Fruit fly (Drosophila melanogaster): ENCODE results near the gene CG5355.

Gene CG5355

dm6 chr2L:10386208-10386805 is 27.0 kb downstream of the CG5355 start, which contains the start of the genes Cdk1 and mRpS7 (continued):
- TF ChIP-seq CG3032 (tag; optimal IDR thresholded peaks at IDR 0.05) (peak; percentile 71), CG6163 (GFP tag; IDR thresholded peaks at IDR 0.05) (no peak), ss (GFP tag; optimal IDR thresholded peaks at IDR 0.05) (peak in 1 of 2 experiments; percentile 68), dac (GFP tag; optimal IDR thresholded peaks at IDR 0.05) (peak; percentile 28), esn (GFP tag; optimal IDR thresholded peaks at IDR 0.05) (peak; percentile 77), svp (GFP tag) (no peak), CG11902 (GFP tag; optimal IDR thresholded peaks at IDR 0.05) (peak; percentile 56), CG6792 (GFP tag; optimal IDR thresholded peaks at IDR 0.05) (peak; percentile 53), CG4318 (GFP tag; optimal IDR thresholded peaks at IDR 0.05) (peak; percentile 57), CG31627 (GFP tag; optimal IDR thresholded peaks at IDR 0.05) (peak; percentile 74), Smox (GFP tag; optimal IDR thresholded peaks at IDR 0.05) (peak; percentile 74), Eip93F (GFP tag; optimal IDR thresholded peaks at IDR 0.05) (no peak)

- TF ChIP-seq Eip93F (GFP tag; optimal IDR thresholded peaks at IDR 0.05) (peak; percentile 81), CG34406 (GFP tag; optimal IDR thresholded peaks at IDR 0.05) (peak; percentile 73), Met (GFP tag; optimal IDR thresholded peaks at IDR 0.05) (peak; percentile 80), Hr4 (GFP tag; optimal IDR thresholded peaks at IDR 0.05) (peak; percentile 54), CG11294 (GFP tag; IDR thresholded peaks at IDR 0.05) (no peak), CG31627 (GFP tag; optimal IDR thresholded peaks at IDR 0.05) (peak; percentile 59), dac (GFP tag; optimal IDR thresholded peaks at IDR 0.05) (no peak), CG9139 (GFP tag; optimal IDR thresholded peaks at IDR 0.05) (no peak), CG6854 (GFP tag; optimal IDR thresholded peaks at IDR 0.05) (no peak), CG7368 (GFP tag; optimal IDR thresholded peaks at IDR 0.05) (peak; percentile 51), CG8319 (GFP tag; optimal IDR thresholded peaks at IDR 0.05) (peak; percentile 36), vri (GFP tag; optimal IDR thresholded peaks at IDR 0.05) (no peak), CG16779 (tag; optimal IDR thresholded peaks at IDR 0.05) (no peak), cyc (GFP tag; optimal IDR thresholded peaks at IDR 0.05) (peak; percentile 64), CG3032 (tag; optimal IDR thresholded peaks at IDR 0.05) (peak; percentile 39), svp (GFP tag) (no peak), CG11902 (GFP tag; optimal IDR thresholded peaks at IDR 0.05) (peak; percentile 14), Sox14 (GFP tag; optimal IDR thresholded peaks at IDR 0.05) (peak; percentile 63), Lpt (GFP tag; optimal IDR thresholded peaks at IDR 0.05) (no peak), achi (GFP tag; optimal IDR thresholded peaks at IDR 0.05) (no peak), CG4318 (GFP tag; optimal IDR thresholded peaks at IDR 0.05) (no peak), CG11762 (GFP tag; optimal IDR thresholded peaks at IDR 0.05; ENCODE audit: insufficient read depth) (peak; percentile 34), acj6 (GFP tag; optimal IDR thresholded peaks at IDR 0.05) (peak; percentile 60), esn (GFP tag; optimal IDR thresholded peaks at IDR 0.05) (peak; percentile 81), CG15336 (GFP tag; IDR thresholded peaks at IDR 0.05) (peak; percentile 67), Smox (GFP tag; optimal IDR thresholded peaks at IDR 0.05) (no peak), OdsH (GFP tag; optimal IDR thresholded peaks at IDR 0.05) (peak; percentile 55), CG6792 (GFP tag; optimal IDR thresholded peaks at IDR 0.05) (peak; percentile 69), CG6808 (GFP tag; optimal IDR thresholded peaks at IDR 0.05) (no peak), CG6276 (GFP tag; optimal IDR thresholded peaks at IDR 0.05) (no peak), fd85E (GFP tag; optimal IDR thresholded peaks at IDR 0.05) (no peak), CG10669 (GFP tag; optimal IDR thresholded peaks at IDR 0.05) (peak; percentile 51), CG1621 (tag; optimal IDR thresholded peaks at IDR 0.05) (no peak), dsx (GFP tag; optimal IDR thresholded peaks at IDR 0.05; ENCODE audit: poor library complexity, severe bottlenecking) (peak; percentile 29), Sox102F (GFP tag; optimal IDR thresholded peaks at IDR 0.05) (no peak), net (GFP tag; optimal IDR thresholded peaks at IDR 0.05) (no peak), Blimp-1 (GFP tag; optimal IDR thresholded peaks at IDR 0.05) (no peak), eg (GFP tag; IDR thresholded peaks at IDR 0.05) (no peak), Ets96B (tag; optimal IDR thresholded peaks at IDR 0.05) (peak; percentile 62), Ets21C (GFP tag; optimal IDR thresholded peaks at IDR 0.05) (peak; percentile 37), Eip75B (GFP tag; optimal IDR thresholded peaks at IDR 0.05) (peak; percentile 72), CG8632 (GFP tag; optimal IDR thresholded peaks at IDR 0.05) (peak; percentile 69), CG10631 (GFP tag; optimal IDR thresholded peaks at IDR 0.05) (peak; percentile 43), Gug (GFP tag; IDR thresholded peaks at IDR 0.05) (no peak; the same call in 1 of the 2 replicates), salr (GFP tag; optimal IDR thresholded peaks at IDR 0.05) (no peak)
Measured at dm6 chr2L:10381890-10382450, 31.3 kb downstream of the CG5355 start, which contains the start of gene CG5096. Gene CG5096, plus strand, starts transcription at chr2L:10382263.
